Worm (Caenorhabditis elegans) whole organism, early embryonic: ENCODE measurements around the gene srlf-7.

Experiments used
- aly-1 ChIP-seq: sonication (generic microtip); optimal IDR thresholded peaks from 2 replicates; lab custom pipeline; 2016; ENCODE audit warnings: missing genetic modification characterization, missing compliant biosample characterization
- ets-7 ChIP-seq: sonication (generic microtip); optimal IDR thresholded peaks from 2 replicates; lab custom pipeline; 2016; ENCODE audit warnings: missing genotype, missing genetic modification characterization, missing compliant biosample characterization
- pes-1 ChIP-seq: fragments of 200-800 bp; sonication (Bioruptor generic); IDR thresholded peaks from 2 replicates; pipeline ENCODE4 v1.3.6; 2022; ENCODE audit warnings: missing genetic modification reagents, missing genetic modification characterization, missing compliant biosample characterization
- tra-4 ChIP-seq: sonication (generic microtip); optimal IDR thresholded peaks from 2 replicates; lab custom pipeline; 2017; ENCODE audit warnings: missing genetic modification characterization, missing compliant biosample characterization

ce11 chrIV:7219398-7220087, 30.5 kb downstream of the srlf-7 start, which contains the start of the genes glb-23 and R13A1.1:
- TF ChIP-seq pes-1 (GFP tag; lab: Robert Waterston, UW): no peak
- TF ChIP-seq aly-1 (tag; lab: Kevin White, UChicago): no peak
- no peak for TF ChIP-seq tra-4 (tag; lab: Kevin White, UChicago)
- TF ChIP-seq ets-7 (tag; lab: Kevin White, UChicago): no peak
